Fruit fly (Drosophila melanogaster) whole organism, embryonic: ENCODE results near the gene CG13676.

Experiments used
- Abd-B ChIP-seq: fragments of 200-800 bp; sonication (Bioruptor generic); optimal IDR thresholded peaks from 2 replicates; lab custom pipeline; 2018; ENCODE audit warnings: missing biosample characterization, mild to moderate bottlenecking, missing genetic modification characterization, moderate library complexity
- Atf3 ChIP-seq: fragments of 200-800 bp; sonication (Bioruptor generic); optimal IDR thresholded peaks from 3 replicates; lab custom pipeline; 2016; ENCODE audit warnings: missing biosample characterization, missing genetic modification characterization
- CG1024 ChIP-seq: fragments of 200-800 bp; sonication (Bioruptor generic); IDR thresholded peaks from 2 replicates; pipeline ENCODE4 v1.3.6; 2022; ENCODE audit warnings: missing biosample characterization, missing genetic modification characterization
- CG11247 ChIP-seq: fragments of 200-800 bp; sonication (Bioruptor generic); IDR thresholded peaks from 2 replicates; pipeline ENCODE4 v1.3.6; 2022; ENCODE audit warnings: missing biosample characterization, missing genetic modification characterization
- CG11456 ChIP-seq: fragments of 200-800 bp; sonication (Bioruptor generic); IDR thresholded peaks from 3 replicates; pipeline ENCODE4 v1.3.6; 2022; ENCODE audit warnings: missing biosample characterization, missing genetic modification characterization
- CG12744 ChIP-seq: fragments of 200-800 bp; sonication (Bioruptor generic); optimal IDR thresholded peaks from 2 replicates; lab custom pipeline; 2016; ENCODE audit warnings: missing biosample characterization, missing genetic modification characterization
- CG13296 ChIP-seq: fragments of 200-800 bp; sonication (Bioruptor generic); optimal IDR thresholded peaks from 3 replicates; lab custom pipeline; 2018; ENCODE audit warnings: missing biosample characterization, mild to moderate bottlenecking, missing genetic modification characterization
- CG14710 ChIP-seq: fragments of 200-800 bp; sonication (Bioruptor generic); optimal IDR thresholded peaks from 3 replicates; lab custom pipeline; 2019; ENCODE audit warnings: missing biosample characterization, mild to moderate bottlenecking, missing genetic modification characterization, moderate library complexity
- CG1529 ChIP-seq: fragments of 200-800 bp; sonication (Bioruptor generic); optimal IDR thresholded peaks from 3 replicates; lab custom pipeline; 2018; ENCODE audit warnings: missing biosample characterization, missing genetic modification characterization
- CG15514 ChIP-seq: fragments of 200-800 bp; sonication (Bioruptor generic); optimal IDR thresholded peaks from 3 replicates; lab custom pipeline; 2017; ENCODE audit warnings: missing biosample characterization, missing genetic modification characterization, mild to moderate bottlenecking, moderate library complexity, missing genetic modification reagents
- CG1602 ChIP-seq: fragments of 200-800 bp; sonication (Bioruptor generic); optimal IDR thresholded peaks from 3 replicates; lab custom pipeline; 2016; ENCODE audit warnings: missing biosample characterization, missing genetic modification characterization
- CG1792 ChIP-seq: fragments of 200-800 bp; sonication (Bioruptor generic); optimal IDR thresholded peaks from 2 replicates; lab custom pipeline; 2016; ENCODE audit warnings: missing biosample characterization, missing genetic modification characterization
- CG18011 ChIP-seq: fragments of 200-800 bp; sonication (Bioruptor generic); optimal IDR thresholded peaks from 2 replicates; lab custom pipeline; 2017; ENCODE audit warnings: missing biosample characterization, missing genetic modification characterization, mild to moderate bottlenecking, moderate library complexity, missing genotype
- CG18476 ChIP-seq: fragments of 200-800 bp; sonication (Bioruptor generic); optimal IDR thresholded peaks from 2 replicates; lab custom pipeline; 2016; ENCODE audit warnings: missing biosample characterization, mild to moderate bottlenecking, missing genetic modification characterization
- CG2199 ChIP-seq: fragments of 200-800 bp; sonication (Bioruptor generic); IDR thresholded peaks from 3 replicates; pipeline ENCODE4 v1.3.6; 2022; ENCODE audit warnings: missing biosample characterization, missing genetic modification characterization
- CG3163 ChIP-seq: fragments of 200-800 bp; sonication (Bioruptor generic); optimal IDR thresholded peaks from 3 replicates; lab custom pipeline; 2016; ENCODE audit warnings: missing biosample characterization, missing genetic modification characterization
- CG3281 ChIP-seq: fragments of 200-800 bp; sonication (Bioruptor generic); optimal IDR thresholded peaks from 3 replicates; lab custom pipeline; 2017; ENCODE audit warnings: missing biosample characterization, mild to moderate bottlenecking, missing genetic modification characterization
- CG4617 ChIP-seq: fragments of 200-800 bp; sonication (Bioruptor generic); optimal IDR thresholded peaks from 3 replicates; lab custom pipeline; 2016; ENCODE audit warnings: missing biosample characterization, missing genetic modification characterization, borderline replicate concordance
- CG4707 ChIP-seq: fragments of 200-800 bp; sonication (Bioruptor generic); optimal IDR thresholded peaks from 2 replicates; lab custom pipeline; 2018; ENCODE audit warnings: missing biosample characterization, mild to moderate bottlenecking, missing genetic modification characterization, moderate library complexity
- CG6683 ChIP-seq: fragments of 200-800 bp; sonication (Bioruptor generic); optimal IDR thresholded peaks from 2 replicates; lab custom pipeline; 2017; ENCODE audit warnings: missing biosample characterization, mild to moderate bottlenecking, missing genetic modification characterization, missing genetic modification reagents
- CG6813 ChIP-seq: fragments of 200-800 bp; sonication (Bioruptor generic); optimal IDR thresholded peaks from 2 replicates; lab custom pipeline; 2017; ENCODE audit warnings: missing biosample characterization, missing genetic modification characterization, mild to moderate bottlenecking, moderate library complexity, missing genetic modification reagents
- CG6854 ChIP-seq: fragments of 200-800 bp; sonication (Bioruptor generic); optimal IDR thresholded peaks from 3 replicates; lab custom pipeline; 2017; ENCODE audit warnings: missing biosample characterization, mild to moderate bottlenecking, missing genetic modification characterization
- CG7987 ChIP-seq: fragments of 200-800 bp; sonication (Bioruptor generic); optimal IDR thresholded peaks from 2 replicates; lab custom pipeline; 2018; ENCODE audit warnings: missing biosample characterization, mild to moderate bottlenecking, missing genetic modification characterization, moderate library complexity
- CG8281 ChIP-seq: fragments of 200-800 bp; sonication (Bioruptor generic); optimal IDR thresholded peaks from 2 replicates; lab custom pipeline; 2018; ENCODE audit warnings: missing biosample characterization, mild to moderate bottlenecking, missing genetic modification characterization, moderate library complexity
- CG9932 ChIP-seq: fragments of 200-800 bp; sonication (Bioruptor generic); IDR thresholded peaks from 2 replicates; pipeline ENCODE4 v1.3.6; 2022; ENCODE audit warnings: missing biosample characterization, missing genetic modification characterization
- CkIIα-i1 ChIP-seq: fragments of 200-800 bp; sonication (Bioruptor generic); IDR thresholded peaks from 2 replicates; pipeline ENCODE4 v1.3.6; 2022; ENCODE audit warnings: missing biosample characterization, missing genetic modification characterization
- Eip74EF ChIP-seq, 2 experiments: fragments of 200-800 bp in 1 of 2; fragments of >200 bp in 1 of 2; sonication (Bioruptor generic) in 1 of 2; optimal IDR thresholded peaks; 2 replicates each; lab custom pipeline; 2017 to 2019; ENCODE audit warnings: missing biosample characterization in 2 of 2, missing genetic modification characterization in 2 of 2, mild to moderate bottlenecking in 1 of 2, moderate library complexity in 1 of 2
- Gsc ChIP-seq: fragments of 200-800 bp; sonication (Bioruptor generic); IDR thresholded peaks from 2 replicates; pipeline ENCODE4 v1.3.6; 2022; ENCODE audit warnings: missing biosample characterization, missing genetic modification characterization
- HmgZ ChIP-seq: fragments of 200-800 bp; sonication (Bioruptor generic); optimal IDR thresholded peaks from 2 replicates; lab custom pipeline; 2018; ENCODE audit warnings: missing biosample characterization, mild to moderate bottlenecking, missing genetic modification characterization
- Hmr ChIP-seq: fragments of 200-800 bp; sonication (Bioruptor generic); optimal IDR thresholded peaks from 3 replicates; lab custom pipeline; 2017; ENCODE audit warnings: mild to moderate bottlenecking, missing biosample characterization, missing genetic modification reagents, missing genetic modification characterization
- Jarid2 ChIP-seq: fragments of 200-800 bp; sonication (Bioruptor generic); optimal IDR thresholded peaks from 3 replicates; lab custom pipeline; 2017; ENCODE audit warnings: mild to moderate bottlenecking, missing biosample characterization, missing genetic modification reagents, missing genetic modification characterization
- NC2β ChIP-seq: fragments of 200-800 bp; sonication (Bioruptor generic); optimal IDR thresholded peaks from 2 replicates; lab custom pipeline; 2016; ENCODE audit warnings: missing biosample characterization, missing genetic modification characterization
- Poxn ChIP-seq: fragments of 200-800 bp; sonication (Bioruptor generic); IDR thresholded peaks from 2 replicates; pipeline ENCODE4 v1.3.6; 2022; ENCODE audit warnings: missing biosample characterization, missing genetic modification characterization
- ase ChIP-seq: fragments of 200-800 bp; sonication (Bioruptor generic); IDR thresholded peaks from 3 replicates; pipeline ENCODE4 v1.3.6; 2022; ENCODE audit warnings: missing biosample characterization, missing genetic modification characterization
- cg ChIP-seq: fragments of 200-800 bp; sonication (Bioruptor generic); optimal IDR thresholded peaks from 3 replicates; lab custom pipeline; 2019; ENCODE audit warnings: missing biosample characterization, mild to moderate bottlenecking, missing genetic modification characterization, moderate library complexity
- corto ChIP-seq: fragments of 200-800 bp; sonication (Bioruptor generic); optimal IDR thresholded peaks from 2 replicates; lab custom pipeline; 2016; ENCODE audit warnings: missing biosample characterization, mild to moderate bottlenecking, missing genetic modification characterization, moderate library complexity
- cwo ChIP-seq: fragments of 200-800 bp; sonication (Bioruptor generic); optimal IDR thresholded peaks from 3 replicates; lab custom pipeline; 2017; ENCODE audit warnings: missing biosample characterization, missing genetic modification characterization, mild to moderate bottlenecking, moderate library complexity, missing genetic modification reagents
- fd102C ChIP-seq: fragments of 200-800 bp; sonication (Bioruptor generic); optimal IDR thresholded peaks from 2 replicates; lab custom pipeline; 2018; ENCODE audit warnings: missing biosample characterization, mild to moderate bottlenecking, missing genetic modification characterization, moderate library complexity
- fd3F ChIP-seq: fragments of 200-800 bp; sonication (Bioruptor generic); optimal IDR thresholded peaks from 2 replicates; lab custom pipeline; 2018; ENCODE audit warnings: missing biosample characterization, mild to moderate bottlenecking, missing genetic modification characterization, moderate library complexity
- grn ChIP-seq: fragments of 200-800 bp; sonication (Bioruptor generic); optimal IDR thresholded peaks from 3 replicates; lab custom pipeline; 2017; ENCODE audit warnings: missing biosample characterization, missing genetic modification characterization
- inv ChIP-seq: fragments of 200-800 bp; sonication (Bioruptor generic); IDR thresholded peaks from 2 replicates; pipeline ENCODE4 v1.3.6; 2022; ENCODE audit warnings: missing biosample characterization, missing genetic modification characterization; ENCODE audit not compliant: partially characterized antibody
- ken ChIP-seq: fragments of 200-800 bp; sonication (Bioruptor generic); IDR thresholded peaks from 3 replicates; pipeline ENCODE4 v1.3.6; 2022; ENCODE audit warnings: missing biosample characterization, missing genetic modification characterization
- lbe ChIP-seq: fragments of 200-800 bp; sonication (Bioruptor generic); optimal IDR thresholded peaks from 2 replicates; lab custom pipeline; 2016; ENCODE audit warnings: missing biosample characterization, mild to moderate bottlenecking, missing genetic modification characterization
- nmo ChIP-seq: fragments of 200-800 bp; sonication (Bioruptor generic); optimal IDR thresholded peaks from 2 replicates; lab custom pipeline; 2018; ENCODE audit warnings: missing biosample characterization, mild to moderate bottlenecking, missing genetic modification characterization, moderate library complexity
- p53 ChIP-seq: fragments of 200-800 bp; sonication (Bioruptor generic); optimal IDR thresholded peaks from 2 replicates; lab custom pipeline; 2016; ENCODE audit warnings: missing biosample characterization, missing genetic modification characterization
- run ChIP-seq: fragments of 200-800 bp; sonication (Bioruptor generic); optimal IDR thresholded peaks from 3 replicates; lab custom pipeline; 2018; ENCODE audit warnings: missing biosample characterization, mild to moderate bottlenecking, missing genetic modification characterization
- sens ChIP-seq: fragments of 200-800 bp; sonication (Bioruptor generic); peaks from one replicate; lab custom pipeline; 2016; ENCODE audit warnings: missing biosample characterization, missing genetic modification characterization
- sqz ChIP-seq: fragments of 200-800 bp; sonication (Bioruptor generic); optimal IDR thresholded peaks from 3 replicates; lab custom pipeline; 2018; ENCODE audit warnings: missing biosample characterization, mild to moderate bottlenecking, missing genetic modification characterization
- tin ChIP-seq: fragments of 200-800 bp; sonication (Bioruptor generic); optimal IDR thresholded peaks from 3 replicates; lab custom pipeline; 2016; ENCODE audit warnings: missing biosample characterization, missing genetic modification characterization

The CG13676 gene

dm6 chr3L:8096106-8096558 lies 55.5 kb downstream of the CG13676 start (continued):
- peak; percentile 75 for TF ChIP-seq CG12744
- TF ChIP-seq ase (GFP tag; lab: Robert Waterston, UW) = peak; percentile 88
- no peak for TF ChIP-seq cg (GFP tag; lab: Kevin White, UChicago)
- peak; percentile 90 for TF ChIP-seq tin
- peak; percentile 78; the same call in 2 of the 3 replicates for TF ChIP-seq ken (GFP tag; lab: Robert Waterston, UW)
- TF ChIP-seq fd102C (GFP tag; lab: Kevin White, UChicago) = no peak
- TF ChIP-seq lbe = peak; percentile 53
- TF ChIP-seq Hmr = peak; percentile 99
- TF ChIP-seq Eip74EF (GFP tag; optimal IDR thresholded peaks at IDR 0.05; lab: Kevin White, UChicago) = peak in 1 of 2 experiments; percentile 83
- peak; percentile 97 for TF ChIP-seq fd3F
- peak; percentile 96 for TF ChIP-seq Poxn
- TF ChIP-seq CG1792 = peak; percentile 74
- peak; percentile 42 for TF ChIP-seq p53 (GFP tag; lab: Kevin White, UChicago)
- peak; percentile 36 for TF ChIP-seq NC2β (GFP tag; lab: Kevin White, UChicago)
- peak; percentile 92 for TF ChIP-seq run (tag; lab: Kevin White, UChicago)
- peak; percentile 55 for TF ChIP-seq sqz (GFP tag; lab: Kevin White, UChicago)
- TF ChIP-seq CG4707 (GFP tag; lab: Kevin White, UChicago) = peak; percentile 31
- TF ChIP-seq HmgZ = peak; percentile 97
- TF ChIP-seq CG7987 = peak; percentile 81
- peak; percentile 97 for TF ChIP-seq CG13296 (GFP tag; lab: Kevin White, UChicago)
- TF ChIP-seq CG6813 (GFP tag; lab: Kevin White, UChicago) = peak; percentile 86
- TF ChIP-seq CG3281 (GFP tag; lab: Kevin White, UChicago) = peak; percentile 97
- peak; percentile 78 for TF ChIP-seq CG4617
- TF ChIP-seq CG8281 = peak; percentile 69
- 0 out of 2 replicates have a peak, but pooled peaks have one; percentile 29 for TF ChIP-seq CkIIα-i1 (GFP tag; lab: Robert Waterston, UW)
- peak; percentile 45 for TF ChIP-seq CG14710 (tag; lab: Kevin White, UChicago)
- peak; percentile 98 for TF ChIP-seq CG9932
- TF ChIP-seq nmo = peak; percentile 93
- peak; percentile 79 for TF ChIP-seq Abd-B
- TF ChIP-seq CG6683 (GFP tag; lab: Kevin White, UChicago) = peak; percentile 94
- TF ChIP-seq CG1602 (GFP tag; lab: Kevin White, UChicago) = peak; percentile 89
- TF ChIP-seq CG6854 (GFP tag; lab: Kevin White, UChicago) = peak; percentile 91
- peak; percentile 69 for TF ChIP-seq CG1529 (GFP tag; lab: Kevin White, UChicago)
- peak; percentile 95 for TF ChIP-seq CG11456 (GFP tag; lab: Robert Waterston, UW)
- TF ChIP-seq CG18476 (GFP tag; lab: Kevin White, UChicago) = peak; percentile 88
- TF ChIP-seq CG3163 (GFP tag; lab: Kevin White, UChicago) = peak; percentile 62
- peak; percentile 59 for TF ChIP-seq CG1024 (GFP tag; lab: Robert Waterston, UW)
- peak; percentile 33 for TF ChIP-seq grn (GFP tag; lab: Kevin White, UChicago)
- peak; percentile 79 for TF ChIP-seq corto (GFP tag; lab: Kevin White, UChicago)
- TF ChIP-seq Jarid2 = peak; percentile 81
- peak; percentile 93 for TF ChIP-seq CG15514
- TF ChIP-seq CG11247 (GFP tag; lab: Robert Waterston, UW) = peak; percentile 96
- peak; percentile 96 for TF ChIP-seq sens
- no peak for TF ChIP-seq inv (GFP tag; lab: Robert Waterston, UW)
- peak; percentile 97 for TF ChIP-seq cwo (GFP tag; lab: Kevin White, UChicago)
- TF ChIP-seq Gsc (GFP tag; lab: Robert Waterston, UW) = peak; percentile 55
- TF ChIP-seq CG18011 (GFP tag; lab: Kevin White, UChicago) = peak; percentile 83
- no peak; the same call in 2 of the 3 replicates for TF ChIP-seq CG2199 (GFP tag; lab: Robert Waterston, UW)
- TF ChIP-seq Atf3 (GFP tag; lab: Kevin White, UChicago) = no peak
